Worm (Caenorhabditis elegans) whole organism, early embryonic: ENCODE results near the gene lec-3.

Experiments
- B0310.2 ChIP-seq: sonication (generic microtip); optimal IDR thresholded peaks from 2 replicates; lab custom pipeline; 2016; ENCODE audit warnings: mild to moderate bottlenecking, missing genetic modification characterization, missing compliant biosample characterization
- F13C5.2 ChIP-seq: sonication (generic microtip); optimal IDR thresholded peaks from 2 replicates; lab custom pipeline; 2017; ENCODE audit warnings: mild to moderate bottlenecking, missing genetic modification characterization, inconsistent platforms, missing compliant biosample characterization
- aly-1 ChIP-seq: sonication (generic microtip); optimal IDR thresholded peaks from 2 replicates; lab custom pipeline; 2016; ENCODE audit warnings: missing genetic modification characterization, missing compliant biosample characterization
- ama-1 ChIP-seq: fragments of 150-350 bp; optimal IDR thresholded peaks from 2 replicates; lab custom pipeline; 2014
- ceh-13 ChIP-seq: fragments of 200-800 bp; sonication (Bioruptor generic); optimal IDR thresholded peaks from 2 replicates; lab custom pipeline; 2018; ENCODE audit warnings: mild to moderate bottlenecking, missing genetic modification characterization, missing compliant biosample characterization
- ceh-36 ChIP-seq: sonication (generic microtip); optimal IDR thresholded peaks from 2 replicates; lab custom pipeline; 2016; ENCODE audit warnings: missing genetic modification characterization, inconsistent platforms, missing compliant biosample characterization
- ets-7 ChIP-seq: sonication (generic microtip); optimal IDR thresholded peaks from 2 replicates; lab custom pipeline; 2016; ENCODE audit warnings: missing genotype, missing genetic modification characterization, missing compliant biosample characterization
- flt-1 ChIP-seq: fragments of 200-800 bp; sonication (Bioruptor generic); IDR thresholded peaks from 2 replicates; pipeline ENCODE4 v1.3.6; 2022; ENCODE audit warnings: missing genetic modification characterization, missing compliant biosample characterization
- hmbx-1 ChIP-seq: sonication (generic microtip); optimal IDR thresholded peaks from 2 replicates; lab custom pipeline; 2016; ENCODE audit warnings: mild to moderate bottlenecking, missing genetic modification characterization, missing compliant biosample characterization
- hmg-4 ChIP-seq: fragments of 200-800 bp; sonication (Bioruptor generic); optimal IDR thresholded peaks from 2 replicates; lab custom pipeline; 2018; ENCODE audit warnings: mild to moderate bottlenecking, missing genetic modification characterization, missing compliant biosample characterization
- hnd-1 ChIP-seq: sonication (generic microtip); optimal IDR thresholded peaks from 2 replicates; lab custom pipeline; 2016; ENCODE audit warnings: missing genetic modification characterization, missing compliant biosample characterization
- pes-1 ChIP-seq: fragments of 200-800 bp; sonication (Bioruptor generic); IDR thresholded peaks from 2 replicates; pipeline ENCODE4 v1.3.6; 2022; ENCODE audit warnings: missing genetic modification reagents, missing genetic modification characterization, missing compliant biosample characterization
- scrt-1 ChIP-seq: fragments of 200-800 bp; sonication (Bioruptor generic); IDR thresholded peaks from 2 replicates; pipeline ENCODE4 v1.3.6; 2022; ENCODE audit warnings: missing genetic modification characterization, missing compliant biosample characterization
- sea-1 ChIP-seq: fragments of 200-800 bp; sonication (Bioruptor generic); conservative IDR thresholded peaks from 2 replicates; pipeline ENCODE4 v1.3.6; 2022; ENCODE audit warnings: missing genetic modification characterization, missing compliant biosample characterization
- tbx-11 ChIP-seq: fragments of 200-800 bp; sonication (Bioruptor generic); IDR thresholded peaks from 2 replicates; pipeline ENCODE4 v1.3.6; 2022; ENCODE audit warnings: missing genetic modification characterization, missing compliant biosample characterization
- tbx-37 ChIP-seq: fragments of 200-800 bp; sonication (Bioruptor generic); conservative IDR thresholded peaks from 2 replicates; pipeline ENCODE4 v1.3.6; 2022; ENCODE audit warnings: missing genetic modification reagents, missing genetic modification characterization, missing compliant biosample characterization
- tra-4 ChIP-seq: sonication (generic microtip); optimal IDR thresholded peaks from 2 replicates; lab custom pipeline; 2017; ENCODE audit warnings: missing genetic modification characterization, missing compliant biosample characterization

The lec-3 gene

DNA sequence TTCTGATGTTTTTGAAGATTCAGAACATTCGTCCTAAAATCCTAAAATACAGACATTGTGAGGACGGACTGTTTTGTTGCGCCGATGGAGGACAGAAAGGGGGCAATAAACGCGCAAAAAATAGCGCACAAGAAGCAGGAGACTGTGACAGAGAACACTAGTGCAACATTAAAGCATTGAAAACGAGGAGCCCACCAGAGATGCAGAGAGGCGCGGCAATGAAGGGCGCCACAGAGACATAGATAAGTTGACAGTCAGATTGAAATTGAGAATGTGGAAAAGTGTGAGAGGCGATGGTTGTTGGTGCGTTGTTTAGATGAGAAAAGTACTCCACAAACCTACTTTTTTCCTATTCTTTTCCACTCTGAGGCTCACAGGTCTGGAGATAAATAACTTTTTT lies 15.9 kb upstream of the lec-3 start, which contains the start of gene aakg-5:
aakg-5 (minus strand) TSS at position 159 of the 400 bp plus-strand sequence.
- TF ChIP-seq B0310.2 (tag; lab: Kevin White, UChicago) (no peak), ceh-13 (no peak), hnd-1 (tag; lab: Kevin White, UChicago) (no peak), tbx-11 (no peak), flt-1 (GFP tag; lab: Robert Waterston, UW) (no peak), pes-1 (GFP tag; lab: Robert Waterston, UW) (no peak), scrt-1 (GFP tag; lab: Robert Waterston, UW) (no peak), aly-1 (no peak), ama-1 (lab: Kevin White, UChicago) (no peak), hmg-4 (GFP tag; lab: Kevin White, UChicago) (no peak), hmbx-1 (no peak), tra-4 (tag; lab: Kevin White, UChicago) (no peak), F13C5.2 (tag; lab: Kevin White, UChicago) (no peak), ceh-36 (tag; lab: Kevin White, UChicago) (no peak), tbx-37 (GFP tag; lab: Robert Waterston, UW) (no peak), ets-7 (no peak)

DNA sequence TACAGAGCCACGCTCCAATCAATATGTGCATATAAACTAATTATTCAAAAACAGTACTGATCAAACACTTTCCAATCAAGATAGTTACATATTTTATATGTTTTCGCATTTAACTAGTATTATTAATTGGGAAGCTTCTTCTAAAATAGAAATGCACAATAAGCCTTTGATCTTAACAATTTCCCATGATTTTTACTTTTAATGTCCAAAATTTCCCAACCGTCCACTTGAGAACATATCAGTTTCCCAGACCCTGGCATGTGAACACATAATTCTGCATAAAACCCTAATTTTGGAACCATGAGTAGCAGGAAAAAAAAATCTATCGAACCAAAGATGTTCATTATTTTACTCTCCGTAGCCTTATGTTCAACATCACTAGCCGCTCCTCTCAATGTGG lies 14.5 kb upstream of the lec-3 start, which contains the start of gene R53.8:
R53.8 (plus strand) TSS at position 301 of the 400 bp plus-strand sequence.
- TF ChIP-seq hmg-4 (GFP tag; lab: Kevin White, UChicago) (no peak), scrt-1 (GFP tag; lab: Robert Waterston, UW) (no peak), F13C5.2 (tag; lab: Kevin White, UChicago) (no peak), sea-1 (GFP tag; lab: Robert Waterston, UW) (no peak), hnd-1 (tag; lab: Kevin White, UChicago) (no peak), pes-1 (GFP tag; lab: Robert Waterston, UW) (no peak)

DNA sequence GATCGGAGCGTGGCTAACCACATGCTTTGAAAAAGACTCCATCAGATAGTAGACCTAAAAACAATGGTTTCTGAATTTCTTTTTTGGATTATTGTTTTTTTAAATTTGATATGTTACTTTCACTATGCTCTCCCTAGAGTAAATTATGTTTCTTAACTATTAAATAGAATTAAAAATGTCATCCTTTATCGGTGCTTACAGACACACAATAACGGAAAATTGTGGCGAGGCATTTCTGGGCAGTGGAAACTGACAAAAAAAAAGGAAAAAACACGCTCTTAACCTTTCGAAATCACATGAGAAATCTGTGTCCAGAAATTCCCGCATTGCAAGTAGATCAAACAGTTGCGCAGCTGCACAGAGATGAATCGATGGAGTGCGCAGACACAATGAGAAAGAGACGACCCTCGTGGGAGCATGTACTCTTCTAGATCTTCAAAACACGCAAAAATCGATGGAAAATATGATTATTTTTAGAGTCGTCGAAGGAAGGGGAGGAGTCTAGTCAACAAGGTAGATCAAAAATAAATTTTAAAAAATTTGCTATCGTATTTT lies 10.8 kb upstream of the lec-3 start, which contains the start of gene ZK892.6:
ZK892.6 (minus strand) TSS at position 51 of the 555 bp plus-strand sequence.
- TF ChIP-seq ets-7 (no peak), B0310.2 (tag; lab: Kevin White, UChicago) (no peak), F13C5.2 (tag; lab: Kevin White, UChicago) (no peak), sea-1 (GFP tag; lab: Robert Waterston, UW) (no peak), hnd-1 (tag; lab: Kevin White, UChicago) (no peak), tbx-37 (GFP tag; lab: Robert Waterston, UW) (no peak), tbx-11 (no peak), pes-1 (GFP tag; lab: Robert Waterston, UW) (no peak), ceh-36 (tag; lab: Kevin White, UChicago) (no peak), ama-1 (lab: Kevin White, UChicago) (no peak), hmg-4 (GFP tag; lab: Kevin White, UChicago) (no peak), tra-4 (tag; lab: Kevin White, UChicago) (no peak), flt-1 (GFP tag; lab: Robert Waterston, UW) (no peak), hmbx-1 (no peak), scrt-1 (GFP tag; lab: Robert Waterston, UW) (no peak), ceh-13 (no peak)

DNA sequence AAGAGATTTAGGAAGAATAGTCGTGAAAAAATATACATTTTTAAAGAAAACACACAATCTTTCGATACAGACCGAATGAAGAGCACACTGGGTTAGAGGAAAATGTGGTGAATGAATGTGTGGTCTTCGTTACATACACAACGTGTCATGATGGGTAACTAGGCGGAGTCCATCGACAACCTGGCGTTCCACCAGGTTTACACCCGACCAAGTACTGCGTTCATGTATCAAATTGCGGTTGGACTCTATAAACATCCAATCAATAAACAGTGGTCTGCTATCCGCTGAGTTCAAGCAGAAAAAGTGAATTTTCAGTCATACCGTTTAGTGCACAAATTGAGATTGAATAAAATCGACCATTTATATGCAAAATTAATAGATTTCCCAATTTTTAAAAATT lies 9.2 kb upstream of the lec-3 start, which contains the start of gene sdz-38:
sdz-38 (minus strand) TSS at position 101 of the 400 bp plus-strand sequence.
- no peak for TF ChIP-seq hmbx-1
- TF ChIP-seq flt-1 (GFP tag; lab: Robert Waterston, UW) = no peak
- no peak for TF ChIP-seq pes-1 (GFP tag; lab: Robert Waterston, UW)
- no peak for TF ChIP-seq F13C5.2 (tag; lab: Kevin White, UChicago)
- TF ChIP-seq tbx-37 (GFP tag; lab: Robert Waterston, UW) = no peak
- TF ChIP-seq ets-7 = no peak
- no peak for TF ChIP-seq tra-4 (tag; lab: Kevin White, UChicago)
- no peak for TF ChIP-seq aly-1
- TF ChIP-seq hnd-1 (tag; lab: Kevin White, UChicago) = no peak
- no peak for TF ChIP-seq ceh-36 (tag; lab: Kevin White, UChicago)
- no peak for TF ChIP-seq ama-1 (lab: Kevin White, UChicago)
- no peak for TF ChIP-seq sea-1 (GFP tag; lab: Robert Waterston, UW)
- no peak for TF ChIP-seq B0310.2 (tag; lab: Kevin White, UChicago)
- TF ChIP-seq scrt-1 (GFP tag; lab: Robert Waterston, UW) = no peak
- TF ChIP-seq tbx-11 = no peak
- no peak for TF ChIP-seq hmg-4 (GFP tag; lab: Kevin White, UChicago)
- TF ChIP-seq ceh-13 = no peak

- TF ChIP-seq aly-1 (no peak), hnd-1 (tag; lab: Kevin White, UChicago) (no peak), ceh-36 (tag; lab: Kevin White, UChicago) (no peak), sea-1 (GFP tag; lab: Robert Waterston, UW) (no peak)
Observed at ce11 chrII:9982437-9982836, 8.5 kb upstream of the lec-3 start.

ce11 chrII:9984866-9985336 lies 6.0 kb upstream of the lec-3 start:
- TF ChIP-seq F13C5.2 (tag; lab: Kevin White, UChicago) (peak; percentile 49), hmg-4 (GFP tag; lab: Kevin White, UChicago) (peak; percentile 47), pes-1 (GFP tag; lab: Robert Waterston, UW) (no peak)

DNA sequence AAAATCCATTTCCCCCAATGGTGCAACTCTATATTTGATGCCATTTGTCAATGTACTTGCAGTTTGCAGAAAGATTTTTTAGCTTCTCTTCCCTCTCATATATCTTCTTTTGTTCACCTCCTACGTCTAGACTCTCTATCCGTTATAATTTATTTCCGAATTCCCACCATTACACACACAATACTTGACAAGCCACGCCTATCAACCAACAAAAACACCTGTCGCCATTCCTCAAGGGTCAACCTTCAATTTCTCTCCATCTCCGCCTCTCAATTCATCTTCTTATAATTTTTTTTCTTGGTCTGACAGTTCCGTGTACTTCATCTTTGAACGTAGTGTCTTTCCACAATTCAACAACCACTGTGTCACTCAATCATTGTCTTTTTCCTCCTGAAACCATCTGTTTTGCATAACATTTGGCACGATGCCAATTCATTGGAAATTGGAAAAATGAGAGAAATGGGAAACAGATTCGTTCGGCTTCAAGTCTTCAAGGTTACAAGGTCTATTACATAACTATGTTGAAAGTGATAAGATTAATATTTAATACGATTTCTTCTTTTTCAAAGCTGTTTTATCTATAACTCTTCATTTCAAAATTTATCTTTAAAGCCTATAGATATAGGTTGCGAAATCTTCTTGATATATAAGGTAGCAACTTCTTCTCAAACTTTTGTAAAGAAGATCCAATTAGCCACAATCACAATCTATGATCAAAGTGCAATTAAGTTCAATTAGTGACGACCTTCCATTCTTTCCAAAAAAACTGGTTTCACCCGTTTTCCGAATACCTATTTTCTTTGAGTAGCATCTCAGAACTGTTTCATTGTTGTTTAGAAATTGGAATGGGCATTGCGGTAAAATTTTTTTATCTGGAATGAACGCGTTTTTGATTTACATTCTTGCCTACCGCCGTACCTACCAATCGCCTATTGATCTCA lies 4.0 kb upstream of the lec-3 start:
- TF ChIP-seq hmbx-1 = no peak
- TF ChIP-seq hmg-4 (GFP tag; lab: Kevin White, UChicago) = no peak
- no peak for TF ChIP-seq pes-1 (GFP tag; lab: Robert Waterston, UW)
- no peak for TF ChIP-seq F13C5.2 (tag; lab: Kevin White, UChicago)
- TF ChIP-seq hnd-1 (tag; lab: Kevin White, UChicago) = no peak
